Fruit fly (Drosophila melanogaster): Measurements from ENCODE around the gene Aladin.

The Aladin gene

dm6 chrX:9255964-9256520 is 17.2 kb upstream of the Aladin start, which contains the start of gene ric8a (continued):
- peak; percentile 40 for TF ChIP-seq lz (GFP tag; optimal IDR thresholded peaks at IDR 0.05)
- TF ChIP-seq CG1621 (tag; optimal IDR thresholded peaks at IDR 0.05) = no peak
- no peak for TF ChIP-seq Ets21C (GFP tag; optimal IDR thresholded peaks at IDR 0.05)
- TF ChIP-seq CG3919 (GFP tag; optimal IDR thresholded peaks at IDR 0.05) = peak; percentile 10

- TF ChIP-seq CG11294 (GFP tag; IDR thresholded peaks at IDR 0.05) (no peak), cyc (GFP tag; optimal IDR thresholded peaks at IDR 0.05) (no peak), CG3919 (GFP tag; optimal IDR thresholded peaks at IDR 0.05) (no peak), esn (GFP tag; optimal IDR thresholded peaks at IDR 0.05) (no peak), CG11902 (GFP tag; optimal IDR thresholded peaks at IDR 0.05) (no peak), Blimp-1 (GFP tag; optimal IDR thresholded peaks at IDR 0.05) (no peak), fd85E (GFP tag; optimal IDR thresholded peaks at IDR 0.05) (no peak), fd59A (GFP tag; optimal IDR thresholded peaks at IDR 0.05) (no peak), vri (GFP tag; optimal IDR thresholded peaks at IDR 0.05) (no peak), CG6276 (GFP tag; optimal IDR thresholded peaks at IDR 0.05) (no peak), net (GFP tag; optimal IDR thresholded peaks at IDR 0.05) (no peak), Sox14 (GFP tag; optimal IDR thresholded peaks at IDR 0.05) (no peak), fkh (GFP tag; optimal IDR thresholded peaks at IDR 0.05) (no peak), Ets21C (GFP tag; optimal IDR thresholded peaks at IDR 0.05) (no peak), spab (GFP tag; optimal IDR thresholded peaks at IDR 0.05) (no peak), CG9139 (GFP tag; optimal IDR thresholded peaks at IDR 0.05) (no peak), CG7368 (GFP tag; optimal IDR thresholded peaks at IDR 0.05) (no peak), Eip78C (GFP tag) (peak; percentile 56), lz (GFP tag; optimal IDR thresholded peaks at IDR 0.05) (no peak), CG6163 (GFP tag; IDR thresholded peaks at IDR 0.05) (no peak), CG3032 (tag; optimal IDR thresholded peaks at IDR 0.05) (no peak), CG31627 (GFP tag; optimal IDR thresholded peaks at IDR 0.05) (no peak), CG11762 (GFP tag; optimal IDR thresholded peaks at IDR 0.05; ENCODE audit: insufficient read depth) (no peak), Ets96B (tag; optimal IDR thresholded peaks at IDR 0.05) (no peak), CG8119 (GFP tag; IDR thresholded peaks at IDR 0.05) (peak; percentile 50; the same call in 2 of the 3 replicates), OdsH (GFP tag; optimal IDR thresholded peaks at IDR 0.05) (no peak), achi (GFP tag; optimal IDR thresholded peaks at IDR 0.05) (no peak), Gug (GFP tag; IDR thresholded peaks at IDR 0.05) (peak; percentile 18; the same call in 1 of the 2 replicates), CG15336 (GFP tag; IDR thresholded peaks at IDR 0.05) (peak; percentile 66), Hr4 (GFP tag; optimal IDR thresholded peaks at IDR 0.05) (no peak), eg (GFP tag; IDR thresholded peaks at IDR 0.05) (0 out of 3 replicates have a peak, but pooled peaks have one; percentile 10), CG16779 (tag; optimal IDR thresholded peaks at IDR 0.05) (no peak), salr (GFP tag; optimal IDR thresholded peaks at IDR 0.05) (no peak), CG6792 (GFP tag; optimal IDR thresholded peaks at IDR 0.05) (no peak), Sox102F (GFP tag; optimal IDR thresholded peaks at IDR 0.05) (no peak), CG8632 (GFP tag; optimal IDR thresholded peaks at IDR 0.05) (no peak), Sox15 (GFP tag; optimal IDR thresholded peaks at IDR 0.05) (no peak), CG32006 (GFP tag; optimal IDR thresholded peaks at IDR 0.05) (peak; percentile 32), CG6808 (GFP tag; optimal IDR thresholded peaks at IDR 0.05) (no peak)
Measured at dm6 chrX:9266082-9266481, 7.1 kb upstream of the Aladin start.

dm6 chrX:9267598-9267997 is 5.6 kb upstream of the Aladin start, which contains the start of gene Erk7:
Erk7 (minus strand) TSS chrX:9267698.
- TF ChIP-seq Eip93F (GFP tag; optimal IDR thresholded peaks at IDR 0.05) (no peak), CG3919 (GFP tag; optimal IDR thresholded peaks at IDR 0.05) (no peak), Hr39 (GFP tag; optimal IDR thresholded peaks at IDR 0.05) (no peak), Hr38 (GFP tag; optimal IDR thresholded peaks at IDR 0.05) (no peak), lz (GFP tag; optimal IDR thresholded peaks at IDR 0.05) (no peak), salr (GFP tag; optimal IDR thresholded peaks at IDR 0.05) (no peak), Smox (GFP tag; optimal IDR thresholded peaks at IDR 0.05) (no peak), CG1621 (tag; optimal IDR thresholded peaks at IDR 0.05) (no peak), Sox14 (GFP tag; optimal IDR thresholded peaks at IDR 0.05) (no peak), CG6276 (GFP tag; optimal IDR thresholded peaks at IDR 0.05) (no peak), CG15336 (GFP tag; IDR thresholded peaks at IDR 0.05) (no peak), CG16779 (tag; optimal IDR thresholded peaks at IDR 0.05) (no peak), svp (GFP tag) (no peak), topi (GFP tag; optimal IDR thresholded peaks at IDR 0.05) (no peak), CG11294 (GFP tag; IDR thresholded peaks at IDR 0.05) (no peak), vri (GFP tag; optimal IDR thresholded peaks at IDR 0.05) (no peak), Blimp-1 (GFP tag; optimal IDR thresholded peaks at IDR 0.05) (no peak), Met (GFP tag; optimal IDR thresholded peaks at IDR 0.05) (no peak), CG6854 (GFP tag; optimal IDR thresholded peaks at IDR 0.05) (no peak)

All from whole organism, prepupa.